Worm (Caenorhabditis elegans) whole organism, mixed stage, embryonic: Measurements from ENCODE around the gene C06G3.8.

Experiments used
- nhr-28 ChIP-seq: fragments of 150-350 bp; optimal IDR thresholded peaks from 2 replicates; lab custom pipeline; 2014; ENCODE audit warnings: missing biosample characterization, missing genetic modification characterization
- snpc-4 ChIP-seq: fragments of 150-350 bp; optimal IDR thresholded peaks from 2 replicates; lab custom pipeline; 2014; ENCODE audit warnings: missing biosample characterization, missing genetic modification characterization
- unc-62 ChIP-seq: fragments of 150-350 bp; optimal IDR thresholded peaks from 2 replicates; lab custom pipeline; 2014; ENCODE audit warnings: missing biosample characterization, missing genetic modification reagents, missing genetic modification characterization
- zip-8 ChIP-seq: fragments of 150-350 bp; optimal IDR thresholded peaks from 2 replicates; lab custom pipeline; 2014; ENCODE audit warnings: missing biosample characterization, missing genetic modification characterization

- TF ChIP-seq snpc-4 (tag; lab: Kevin White, UChicago) (no peak), unc-62 (GFP tag; lab: Kevin White, UChicago) (no peak), zip-8 (tag; lab: Kevin White, UChicago) (no peak), nhr-28 (tag; lab: Kevin White, UChicago) (no peak)
These were observed 25.3 kb upstream of the C06G3.8 start, which contains the start of gene srx-50 for ce11 chrIV:7057677-7058076.
